Fruit fly (Drosophila melanogaster) whole organism, embryonic: ENCODE data around the gene CG4459.

Experiments used
- Adf1 ChIP-seq: fragments of 200-800 bp; sonication (Bioruptor generic); IDR thresholded peaks from 2 replicates; pipeline ENCODE4 v1.3.6; 2022; ENCODE audit warnings: missing biosample characterization, missing genetic modification characterization
- Atf-2 ChIP-seq: fragments of 200-800 bp; sonication (Bioruptor generic); optimal IDR thresholded peaks from 2 replicates; lab custom pipeline; 2016; ENCODE audit warnings: missing biosample characterization, missing genetic modification characterization
- CG10147 ChIP-seq: fragments of 200-800 bp; sonication (Bioruptor generic); optimal IDR thresholded peaks from 2 replicates; lab custom pipeline; 2019; ENCODE audit warnings: missing biosample characterization, mild to moderate bottlenecking, missing genetic modification characterization, moderate library complexity
- CG10321 ChIP-seq: fragments of 200-800 bp; sonication (Bioruptor generic); IDR thresholded peaks from 2 replicates; pipeline ENCODE4 v1.3.6; 2022; ENCODE audit warnings: missing biosample characterization, missing genetic modification characterization
- CG11247 ChIP-seq: fragments of 200-800 bp; sonication (Bioruptor generic); IDR thresholded peaks from 2 replicates; pipeline ENCODE4 v1.3.6; 2022; ENCODE audit warnings: missing biosample characterization, missing genetic modification characterization
- CG11504 ChIP-seq: fragments of 200-800 bp; sonication (Bioruptor generic); optimal IDR thresholded peaks from 3 replicates; lab custom pipeline; 2019; ENCODE audit warnings: missing biosample characterization, mild to moderate bottlenecking, missing genetic modification characterization, moderate library complexity
- CG12104 ChIP-seq: fragments of 200-800 bp; sonication (Bioruptor generic); optimal IDR thresholded peaks from 3 replicates; lab custom pipeline; 2016; ENCODE audit warnings: missing biosample characterization, missing genetic modification characterization
- CG15479 ChIP-seq: fragments of 200-800 bp; sonication (Bioruptor generic); optimal IDR thresholded peaks from 3 replicates; lab custom pipeline; 2019; ENCODE audit warnings: missing biosample characterization, mild to moderate bottlenecking, missing genetic modification characterization, moderate library complexity
- CG15696 ChIP-seq: fragments of 200-800 bp; sonication (Bioruptor generic); optimal IDR thresholded peaks from 2 replicates; lab custom pipeline; 2019; ENCODE audit warnings: missing biosample characterization, mild to moderate bottlenecking, missing genetic modification characterization, moderate library complexity
- CG16779 ChIP-seq: fragments of 200-800 bp; sonication (Bioruptor generic); IDR thresholded peaks from 2 replicates; pipeline ENCODE4 v1.3.6; 2022; ENCODE audit warnings: missing biosample characterization, missing genetic modification characterization
- CG2199 ChIP-seq: fragments of 200-800 bp; sonication (Bioruptor generic); IDR thresholded peaks from 3 replicates; pipeline ENCODE4 v1.3.6; 2022; ENCODE audit warnings: missing biosample characterization, missing genetic modification characterization
- CG31365 ChIP-seq: fragments of 200-800 bp; sonication (Bioruptor generic); optimal IDR thresholded peaks from 2 replicates; lab custom pipeline; 2018; ENCODE audit warnings: missing biosample characterization, mild to moderate bottlenecking, missing genetic modification characterization
- CG34422 ChIP-seq: fragments of 200-800 bp; sonication (Bioruptor generic); IDR thresholded peaks from 3 replicates; pipeline ENCODE4 v1.3.6; 2022; ENCODE audit warnings: missing biosample characterization, missing genetic modification characterization
- CG4282 ChIP-seq: fragments of 200-800 bp; sonication (Bioruptor generic); optimal IDR thresholded peaks from 2 replicates; lab custom pipeline; 2016; ENCODE audit warnings: missing biosample characterization, missing genetic modification characterization
- CG4404 ChIP-seq: fragments of 200-800 bp; sonication (Bioruptor generic); IDR thresholded peaks from 2 replicates; pipeline ENCODE4 v1.3.6; 2022; ENCODE audit warnings: missing biosample characterization, missing genetic modification characterization
- CG4707 ChIP-seq: fragments of 200-800 bp; sonication (Bioruptor generic); optimal IDR thresholded peaks from 2 replicates; lab custom pipeline; 2018; ENCODE audit warnings: missing biosample characterization, mild to moderate bottlenecking, missing genetic modification characterization, moderate library complexity
- CG6272 ChIP-seq: fragments of 200-800 bp; sonication (Bioruptor generic); IDR thresholded peaks from 2 replicates; pipeline ENCODE4 v1.3.6; 2022; ENCODE audit warnings: missing biosample characterization, missing genetic modification characterization
- CG6854 ChIP-seq: fragments of 200-800 bp; sonication (Bioruptor generic); optimal IDR thresholded peaks from 3 replicates; lab custom pipeline; 2017; ENCODE audit warnings: missing biosample characterization, mild to moderate bottlenecking, missing genetic modification characterization
- CG8765 ChIP-seq: fragments of 200-800 bp; sonication (Bioruptor generic); IDR thresholded peaks from 2 replicates; pipeline ENCODE4 v1.3.6; 2022; ENCODE audit warnings: missing biosample characterization, missing genetic modification characterization
- CG9817 ChIP-seq: fragments of 200-800 bp; sonication (Bioruptor generic); optimal IDR thresholded peaks from 2 replicates; lab custom pipeline; 2018; ENCODE audit warnings: missing biosample characterization, mild to moderate bottlenecking, missing genetic modification characterization, moderate library complexity
- CG9876 ChIP-seq: fragments of 200-800 bp; sonication (Bioruptor generic); optimal IDR thresholded peaks from 2 replicates; lab custom pipeline; 2016; ENCODE audit warnings: missing biosample characterization, missing genetic modification characterization
- Doc2 ChIP-seq: fragments of 200-800 bp; sonication (Bioruptor generic); IDR thresholded peaks from 2 replicates; pipeline ENCODE4 v1.3.6; 2022; ENCODE audit warnings: missing biosample characterization, missing genetic modification characterization
- Dp ChIP-seq: fragments of 200-800 bp; sonication (Bioruptor generic); optimal IDR thresholded peaks from 2 replicates; lab custom pipeline; 2018; ENCODE audit warnings: missing biosample characterization, mild to moderate bottlenecking, missing genetic modification characterization, moderate library complexity
- E2f1 ChIP-seq: fragments of 200-800 bp; sonication (Bioruptor generic); IDR thresholded peaks from 2 replicates; pipeline ENCODE4 v1.3.6; 2022; ENCODE audit warnings: missing biosample characterization, missing genetic modification characterization
- Gug ChIP-seq: fragments of 200-800 bp; sonication (Bioruptor generic); IDR thresholded peaks from 4 replicates; pipeline ENCODE4 v1.3.6; 2022; ENCODE audit warnings: missing biosample characterization, missing genetic modification characterization
- HmgD ChIP-seq: fragments of 200-800 bp; sonication (Bioruptor generic); optimal IDR thresholded peaks from 3 replicates; lab custom pipeline; 2016; ENCODE audit warnings: missing biosample characterization, missing genetic modification characterization
- Hmx ChIP-seq: fragments of 200-800 bp; sonication (Bioruptor generic); optimal IDR thresholded peaks from 2 replicates; lab custom pipeline; 2016; ENCODE audit warnings: missing biosample characterization, missing genetic modification characterization
- MESR4 ChIP-seq: fragments of 200-800 bp; sonication (Bioruptor generic); optimal IDR thresholded peaks from 2 replicates; lab custom pipeline; 2018; ENCODE audit warnings: missing biosample characterization, mild to moderate bottlenecking, missing genetic modification characterization, moderate library complexity
- MTF-1 ChIP-seq: fragments of 200-800 bp; sonication (Bioruptor generic); optimal IDR thresholded peaks from 2 replicates; lab custom pipeline; 2018; ENCODE audit warnings: missing biosample characterization, mild to moderate bottlenecking, missing genetic modification characterization, borderline replicate concordance
- Mrtf ChIP-seq: fragments of 200-800 bp; sonication (Bioruptor generic); IDR thresholded peaks from 3 replicates; pipeline ENCODE4 v1.3.6; 2022; ENCODE audit warnings: missing biosample characterization, missing genetic modification characterization
- NC2α ChIP-seq: fragments of 200-800 bp; sonication (Bioruptor generic); optimal IDR thresholded peaks from 2 replicates; lab custom pipeline; 2016; ENCODE audit warnings: missing biosample characterization, missing genetic modification characterization
- Nf-YB ChIP-seq: fragments of 200-800 bp; sonication (Bioruptor generic); optimal IDR thresholded peaks from 3 replicates; lab custom pipeline; 2019; ENCODE audit warnings: missing biosample characterization, mild to moderate bottlenecking, missing genetic modification characterization, moderate library complexity
- Nf-YC ChIP-seq: fragments of 200-800 bp; optimal IDR thresholded peaks from 3 replicates; lab custom pipeline; 2019; ENCODE audit warnings: missing biosample characterization, mild to moderate bottlenecking, missing genetic modification characterization, moderate library complexity
- br ChIP-seq: fragments of >200 bp; optimal IDR thresholded peaks from 2 replicates; lab custom pipeline; 2017
- bsh ChIP-seq, 2 experiments: fragments of 200-800 bp; sonication (Bioruptor generic); optimal IDR thresholded peaks; 2 replicates each; lab custom pipeline; 2017 to 2018; ENCODE audit warnings: mild to moderate bottlenecking in 2 of 2, missing biosample characterization in 2 of 2, missing genetic modification characterization in 2 of 2, moderate library complexity in 1 of 2
- crol ChIP-seq: fragments of 200-800 bp; sonication (Bioruptor generic); IDR thresholded peaks from 2 replicates; pipeline ENCODE4 v1.3.6; 2022; ENCODE audit warnings: missing biosample characterization, missing genetic modification characterization
- dm ChIP-seq: fragments of 200-800 bp; sonication (Bioruptor generic); optimal IDR thresholded peaks from 3 replicates; lab custom pipeline; 2016; ENCODE audit warnings: missing biosample characterization, missing genetic modification characterization
- dmrt11E ChIP-seq: fragments of 200-800 bp; sonication (Bioruptor generic); optimal IDR thresholded peaks from 3 replicates; lab custom pipeline; 2018; ENCODE audit warnings: missing biosample characterization, mild to moderate bottlenecking, missing genetic modification characterization, moderate library complexity
- dmrt99B ChIP-seq: fragments of 200-800 bp; sonication (Bioruptor generic); optimal IDR thresholded peaks from 2 replicates; lab custom pipeline; 2018; ENCODE audit warnings: missing biosample characterization, mild to moderate bottlenecking, missing genetic modification characterization, moderate library complexity
- fru ChIP-seq: fragments of >200 bp; optimal IDR thresholded peaks from 2 replicates; lab custom pipeline; 2017
- ftz-f1 ChIP-seq: fragments of 200-800 bp; sonication (Bioruptor generic); optimal IDR thresholded peaks from 2 replicates; lab custom pipeline; 2016; ENCODE audit warnings: missing biosample characterization, missing genetic modification characterization
- hkb ChIP-seq, 2 experiments: fragments of 200-800 bp in 1 of 2; fragments of >200 bp in 1 of 2; sonication (Bioruptor generic) in 1 of 2; IDR thresholded peaks in 1 of 2; optimal IDR thresholded peaks in 1 of 2; 2 replicates each; pipeline versions ENCODE4 v1.3.6 to Lab custom; 2017 to 2022; ENCODE audit warnings: missing biosample characterization in 1 of 2, missing genetic modification characterization in 1 of 2
- pzg ChIP-seq: fragments of 200-800 bp; sonication (Bioruptor generic); optimal IDR thresholded peaks from 3 replicates; lab custom pipeline; 2018; ENCODE audit warnings: missing biosample characterization, mild to moderate bottlenecking, missing genetic modification characterization, moderate library complexity
- sc ChIP-seq, 3 experiments: fragments of >200 bp in 2 of 3; fragments of 200-800 bp in 1 of 3; sonication (Bioruptor generic) in 1 of 3; optimal IDR thresholded peaks; 2 replicates in 2 of 3; 3 replicates in 1 of 3; lab custom pipeline; 2017; ENCODE audit warnings: mild to moderate bottlenecking in 1 of 3, missing biosample characterization in 1 of 3, missing genetic modification characterization in 1 of 3, missing genetic modification reagents in 1 of 3
- sens-2 ChIP-seq: fragments of 200-800 bp; sonication (Bioruptor generic); IDR thresholded peaks from 2 replicates; pipeline ENCODE4 v1.3.6; 2022; ENCODE audit warnings: missing biosample characterization, missing genetic modification characterization
- sob ChIP-seq: fragments of 200-800 bp; sonication (Bioruptor generic); IDR thresholded peaks from 2 replicates; pipeline ENCODE4 v1.3.6; 2022; ENCODE audit warnings: missing biosample characterization, missing genetic modification characterization
- sqz ChIP-seq: fragments of 200-800 bp; sonication (Bioruptor generic); optimal IDR thresholded peaks from 3 replicates; lab custom pipeline; 2018; ENCODE audit warnings: missing biosample characterization, mild to moderate bottlenecking, missing genetic modification characterization
- zfh2 ChIP-seq: fragments of 200-800 bp; sonication (Bioruptor generic); optimal IDR thresholded peaks from 2 replicates; lab custom pipeline; 2016; ENCODE audit warnings: missing biosample characterization, missing genetic modification characterization

CG4459 gene

dm6 chr3R:19904865-19905373 lies 23.5 kb downstream of the CG4459 start, which contains the start of the genes Surf6 and RhoGAP92B (continued):
- TF ChIP-seq CG9876 (GFP tag; lab: Kevin White, UChicago) (no peak), sc (optimal IDR thresholded peaks at IDR 0.05; lab: Kevin White, UChicago) (no peak), sc (GFP tag; optimal IDR thresholded peaks at IDR 0.05; lab: Kevin White, UChicago) (peak; percentile 12), CG8765 (no peak), CG2199 (GFP tag; lab: Robert Waterston, UW) (no peak), Dp (GFP tag; lab: Kevin White, UChicago) (peak; percentile 75), E2f1 (GFP tag; lab: Robert Waterston, UW) (peak; percentile 51; the same call in 1 of the 2 replicates), CG12104 (peak; percentile 38), NC2α (GFP tag; lab: Kevin White, UChicago) (peak; percentile 69), CG6272 (GFP tag; lab: Robert Waterston, UW) (no peak), CG16779 (GFP tag; lab: Robert Waterston, UW) (no peak), br (lab: Kevin White, UChicago) (no peak), CG4707 (GFP tag; lab: Kevin White, UChicago) (no peak), CG6854 (GFP tag; lab: Kevin White, UChicago) (peak; percentile 11), bsh (GFP tag; optimal IDR thresholded peaks at IDR 0.05; lab: Kevin White, UChicago) (peak; percentile 4 to 56), CG4404 (no peak), Gug (no peak)

DNA sequence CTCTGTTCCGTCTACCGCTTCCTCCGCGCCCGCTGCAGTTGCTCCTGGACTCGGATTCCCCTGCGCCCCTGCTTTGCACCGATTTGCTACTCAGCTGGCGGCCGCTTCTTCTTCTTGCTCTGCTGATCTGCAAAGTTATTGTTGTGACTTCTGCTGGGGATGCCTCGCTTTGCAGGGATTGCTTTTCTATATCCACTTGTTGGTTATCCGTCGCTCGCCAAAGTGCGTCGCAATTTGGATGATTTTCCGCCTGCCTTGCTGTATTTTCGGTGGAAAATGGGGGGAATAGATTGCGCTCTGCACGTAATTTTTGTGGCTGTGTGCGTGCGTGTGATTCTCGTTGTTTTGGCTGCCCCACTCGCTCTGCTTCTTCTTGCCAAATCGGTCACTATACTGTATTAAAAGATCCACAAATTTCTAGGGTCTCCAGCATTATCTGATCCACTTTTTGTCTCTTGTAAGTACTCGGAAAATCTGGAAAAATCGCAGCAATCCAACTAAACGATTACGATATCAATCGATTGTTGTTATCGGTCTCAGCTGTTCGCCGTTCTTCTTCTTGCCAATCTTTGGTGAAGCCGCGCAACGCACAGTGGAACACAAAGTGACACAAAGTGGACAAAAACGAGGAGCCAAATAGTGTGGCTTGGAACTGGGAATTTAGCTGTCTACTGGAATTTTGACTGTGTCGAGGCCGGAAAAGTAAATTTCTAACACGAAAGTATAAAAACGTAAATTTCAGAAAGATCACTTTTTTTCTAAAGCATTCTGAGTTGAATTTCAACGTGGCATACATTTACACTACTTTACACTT lies 25.3 kb downstream of the CG4459 start, which contains the start of gene ClpX:
TSS of gene ClpX (minus strand) at position 764 of the 814 bp plus-strand sequence.
- TF ChIP-seq CG4707 (GFP tag; lab: Kevin White, UChicago): peak; percentile 100
- TF ChIP-seq sqz (GFP tag; lab: Kevin White, UChicago): no peak
- no peak for TF ChIP-seq Nf-YB
- peak; percentile 42 for TF ChIP-seq CG4282 (GFP tag; lab: Kevin White, UChicago)
- TF ChIP-seq Hmx (GFP tag; lab: Kevin White, UChicago): no peak
- TF ChIP-seq CG15479 (GFP tag; lab: Kevin White, UChicago): peak; percentile 80
- TF ChIP-seq sens-2 (GFP tag; lab: Robert Waterston, UW): 0 out of 2 replicates have a peak, but pooled peaks have one; percentile 10
- TF ChIP-seq Adf1: peak; percentile 20; the same call in 1 of the 2 replicates
- no peak for TF ChIP-seq sob
- TF ChIP-seq CG31365: peak; percentile 7
- no peak for TF ChIP-seq CG15696 (tag; lab: Kevin White, UChicago)
- no peak for TF ChIP-seq CG34422 (GFP tag; lab: Robert Waterston, UW)
- no peak for TF ChIP-seq HmgD (GFP tag; lab: Kevin White, UChicago)
- no peak for TF ChIP-seq zfh2 (GFP tag; lab: Kevin White, UChicago)
- TF ChIP-seq hkb (optimal IDR thresholded peaks at IDR 0.05; lab: Kevin White, UChicago): no peak
- TF ChIP-seq hkb (GFP tag; IDR thresholded peaks at IDR 0.05; lab: Robert Waterston, UW): 0 out of 2 replicates have a peak, but pooled peaks have one; percentile 10
- peak; percentile 87 for TF ChIP-seq MESR4 (GFP tag; lab: Kevin White, UChicago)
- no peak for TF ChIP-seq Doc2 (GFP tag; lab: Robert Waterston, UW)
- TF ChIP-seq Nf-YC: peak; percentile 28
- TF ChIP-seq dm: peak; percentile 9
- TF ChIP-seq ftz-f1 (GFP tag; lab: Kevin White, UChicago): no peak
- peak; percentile 54 for TF ChIP-seq MTF-1 (GFP tag; lab: Kevin White, UChicago)
- TF ChIP-seq dmrt99B (tag; lab: Kevin White, UChicago): no peak
- peak; percentile 75 for TF ChIP-seq pzg (GFP tag; lab: Kevin White, UChicago)
- TF ChIP-seq CG11247 (GFP tag; lab: Robert Waterston, UW): no peak
- TF ChIP-seq Mrtf (GFP tag; lab: Robert Waterston, UW): no peak
- peak; percentile 70 for TF ChIP-seq crol (GFP tag; lab: Robert Waterston, UW)
- no peak for TF ChIP-seq Atf-2 (GFP tag; lab: Kevin White, UChicago)
- TF ChIP-seq CG10321: no peak
- TF ChIP-seq CG10147 (GFP tag; lab: Kevin White, UChicago): peak; percentile 29
- no peak for TF ChIP-seq dmrt11E (tag; lab: Kevin White, UChicago)
- no peak for TF ChIP-seq CG11504 (tag; lab: Kevin White, UChicago)
- no peak for TF ChIP-seq CG9817 (tag; lab: Kevin White, UChicago)
- no peak for TF ChIP-seq fru (lab: Kevin White, UChicago)
